Worm (Caenorhabditis elegans): ENCODE results near the gene F44D12.2.

DNA sequence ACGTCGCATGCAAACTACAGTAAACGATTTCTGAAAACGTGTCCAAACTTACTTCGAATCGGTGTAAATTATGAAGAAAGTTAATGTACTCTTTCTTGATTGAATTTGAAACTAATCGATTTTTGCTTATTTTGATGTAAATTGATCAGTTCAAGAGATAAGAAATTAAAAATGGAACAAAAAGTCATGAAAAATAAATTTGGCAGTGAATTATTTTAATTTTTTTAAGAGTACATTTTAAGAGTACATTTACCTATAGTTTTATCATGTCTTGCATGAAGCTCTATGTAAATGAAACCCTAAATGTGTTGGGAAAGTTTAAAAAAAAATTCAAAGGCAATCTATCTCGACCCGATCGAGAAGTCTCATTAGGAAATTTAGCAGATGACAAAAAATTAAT, 38.6 kb upstream of the F44D12.2 start, which contains the start of gene T04B2.7:
- no peak for TF ChIP-seq snpc-4 (tag; optimal IDR thresholded peaks at IDR 0.05)
- TF ChIP-seq nhr-76 (tag; optimal IDR thresholded peaks at IDR 0.05), result no peak
